Worm (Caenorhabditis elegans) whole organism, L3 larva: ENCODE results near the gene eelo-1.

Source experiments
- R02D3.7 ChIP-seq: fragments of 150-350 bp; optimal IDR thresholded peaks from 2 replicates; lab custom pipeline; 2014; ENCODE audit warnings: missing biosample characterization, missing genetic modification characterization
- ZK546.5 ChIP-seq: sonication (generic microtip); optimal IDR thresholded peaks from 2 replicates; lab custom pipeline; 2017; ENCODE audit warnings: missing biosample characterization, missing genetic modification characterization
- aly-2 ChIP-seq: fragments of 150-350 bp; optimal IDR thresholded peaks from 2 replicates; lab custom pipeline; 2014; ENCODE audit warnings: missing biosample characterization, missing genetic modification characterization
- ama-1 ChIP-seq: fragments of 150-350 bp; optimal IDR thresholded peaks from 2 replicates; lab custom pipeline; 2018
- ceh-16 ChIP-seq: sonication (generic microtip); optimal IDR thresholded peaks from 2 replicates; lab custom pipeline; 2017; ENCODE audit warnings: missing biosample characterization, missing genetic modification characterization
- ceh-82 ChIP-seq: fragments of 150-350 bp; optimal IDR thresholded peaks from 2 replicates; lab custom pipeline; 2014; ENCODE audit warnings: missing biosample characterization, missing genetic modification characterization
- daf-12 ChIP-seq: fragments of 150-350 bp; optimal IDR thresholded peaks from 2 replicates; lab custom pipeline; 2014; ENCODE audit warnings: missing biosample characterization, missing genetic modification reagents, missing genetic modification characterization
- egl-5 ChIP-seq: fragments of 150-350 bp; optimal IDR thresholded peaks from 2 replicates; lab custom pipeline; 2017; ENCODE audit warnings: missing biosample characterization, missing genetic modification reagents, missing genetic modification characterization, inconsistent platforms
- elt-1 ChIP-seq: fragments of 150-350 bp; optimal IDR thresholded peaks from 2 replicates; lab custom pipeline; 2014; ENCODE audit warnings: missing biosample characterization, missing genetic modification characterization
- elt-2 ChIP-seq: sonication (generic microtip); optimal IDR thresholded peaks from 2 replicates; lab custom pipeline; 2016; ENCODE audit warnings: missing genetic modification reagents, mild to moderate bottlenecking, missing genetic modification characterization, missing compliant biosample characterization
- elt-3 ChIP-seq, 3 experiments: fragments of 150-350 bp in 1 of 3; sonication (generic microtip) in 2 of 3; optimal IDR thresholded peaks; 2 replicates in 2 of 3; 4 replicates in 1 of 3; lab custom pipeline; 2014 to 2017; ENCODE audit warnings: missing biosample characterization in 3 of 3, missing genetic modification characterization in 3 of 3
- eor-1 ChIP-seq, 2 experiments: fragments of 150-350 bp; optimal IDR thresholded peaks; 2 replicates each; lab custom pipeline; 2014 to 2018; ENCODE audit warnings: missing biosample characterization in 2 of 2, missing genetic modification characterization in 2 of 2
- hmg-11 ChIP-seq: sonication (generic microtip); optimal IDR thresholded peaks from 2 replicates; lab custom pipeline; 2016; ENCODE audit warnings: missing genetic modification characterization, missing compliant biosample characterization
- jun-1 ChIP-seq: fragments of 150-350 bp; optimal IDR thresholded peaks from 2 replicates; lab custom pipeline; 2014; ENCODE audit warnings: missing biosample characterization, missing genetic modification reagents, missing genetic modification characterization
- lin-15B ChIP-seq: fragments of 150-350 bp; optimal IDR thresholded peaks from 2 replicates; lab custom pipeline; 2014; ENCODE audit warnings: missing biosample characterization, missing genetic modification characterization
- lin-39 ChIP-seq: fragments of 150-350 bp; optimal IDR thresholded peaks from 2 replicates; lab custom pipeline; 2018; ENCODE audit warnings: missing biosample characterization, missing genetic modification reagents, missing genetic modification characterization
- lsy-12 ChIP-seq: sonication (generic microtip); optimal IDR thresholded peaks from 2 replicates; lab custom pipeline; 2016; ENCODE audit warnings: mild to moderate bottlenecking, missing genetic modification characterization, missing compliant biosample characterization
- mdl-1 ChIP-seq: fragments of 150-350 bp; optimal IDR thresholded peaks from 2 replicates; lab custom pipeline; 2014; ENCODE audit warnings: missing biosample characterization, missing genetic modification characterization
- mml-1 ChIP-seq: fragments of 150-350 bp; sonication (generic microtip); optimal IDR thresholded peaks from 3 replicates; lab custom pipeline; 2014; ENCODE audit warnings: missing biosample characterization, missing genetic modification characterization
- nfya-1 ChIP-seq: sonication (generic microtip); optimal IDR thresholded peaks from 2 replicates; lab custom pipeline; 2017; ENCODE audit warnings: missing genetic modification characterization, mild to moderate bottlenecking, missing compliant biosample characterization, antibody characterized with exemption, moderate library complexity; ENCODE audit not compliant: insufficient read depth
- nhr-11 ChIP-seq: fragments of 150-350 bp; optimal IDR thresholded peaks from 2 replicates; lab custom pipeline; 2014; ENCODE audit warnings: missing biosample characterization, missing genetic modification characterization
- nhr-12 ChIP-seq: fragments of 150-350 bp; optimal IDR thresholded peaks from 2 replicates; lab custom pipeline; 2014; ENCODE audit warnings: missing biosample characterization, missing genetic modification characterization
- nhr-23 ChIP-seq: fragments of 150-350 bp; optimal IDR thresholded peaks from 2 replicates; lab custom pipeline; 2014; ENCODE audit warnings: missing biosample characterization, missing genetic modification reagents, missing genetic modification characterization
- nhr-237 ChIP-seq: fragments of 150-350 bp; optimal IDR thresholded peaks from 2 replicates; lab custom pipeline; 2014; ENCODE audit warnings: missing biosample characterization, missing genetic modification characterization
- nhr-25 ChIP-seq: sonication (generic microtip); optimal IDR thresholded peaks from 2 replicates; lab custom pipeline; 2017; ENCODE audit warnings: missing biosample characterization, missing genetic modification characterization
- nhr-28 ChIP-seq: fragments of 150-350 bp; optimal IDR thresholded peaks from 2 replicates; lab custom pipeline; 2014; ENCODE audit warnings: missing biosample characterization, missing genetic modification characterization
- nhr-43 ChIP-seq: sonication (generic microtip); optimal IDR thresholded peaks from 2 replicates; lab custom pipeline; 2016; ENCODE audit warnings: mild to moderate bottlenecking, missing genetic modification characterization, missing compliant biosample characterization; ENCODE audit not compliant: poor library complexity, severe bottlenecking
- nhr-77 ChIP-seq: fragments of 150-350 bp; optimal IDR thresholded peaks from 2 replicates; lab custom pipeline; 2014; ENCODE audit warnings: missing biosample characterization, missing genetic modification characterization
- pha-4 ChIP-seq: fragments of 150-350 bp; optimal IDR thresholded peaks from 2 replicates; lab custom pipeline; 2014; ENCODE audit warnings: missing biosample characterization, missing genetic modification reagents, missing genetic modification characterization
- pqm-1 ChIP-seq: fragments of 150-350 bp; optimal IDR thresholded peaks from 2 replicates; lab custom pipeline; 2017; ENCODE audit warnings: missing biosample characterization, missing genetic modification characterization, inconsistent platforms
- sea-2 ChIP-seq: fragments of 150-350 bp; sonication (generic microtip); optimal IDR thresholded peaks from 4 replicates; lab custom pipeline; 2014; ENCODE audit warnings: missing biosample characterization, missing genetic modification reagents, missing genetic modification characterization
- skn-1 ChIP-seq: fragments of 150-350 bp; optimal IDR thresholded peaks from 2 replicates; lab custom pipeline; 2014; ENCODE audit warnings: missing biosample characterization, missing genetic modification characterization
- snpc-4 ChIP-seq: fragments of 150-350 bp; optimal IDR thresholded peaks from 2 replicates; lab custom pipeline; 2014; ENCODE audit warnings: missing biosample characterization, missing genetic modification characterization
- tbx-2 ChIP-seq: sonication (generic microtip); optimal IDR thresholded peaks from 2 replicates; lab custom pipeline; 2016; ENCODE audit warnings: mild to moderate bottlenecking, missing genetic modification characterization, missing compliant biosample characterization
- unc-39 ChIP-seq: sonication (generic microtip); optimal IDR thresholded peaks from 4 replicates; lab custom pipeline; 2017; ENCODE audit warnings: missing biosample characterization, missing genetic modification characterization
- ztf-11 ChIP-seq: fragments of 150-350 bp; optimal IDR thresholded peaks from 2 replicates; lab custom pipeline; 2014; ENCODE audit warnings: missing biosample characterization, missing genetic modification characterization
- ztf-4 ChIP-seq: fragments of 150-350 bp; optimal IDR thresholded peaks from 2 replicates; lab custom pipeline; 2014; ENCODE audit warnings: missing biosample characterization, missing genetic modification characterization

Gene eelo-1

DNA sequence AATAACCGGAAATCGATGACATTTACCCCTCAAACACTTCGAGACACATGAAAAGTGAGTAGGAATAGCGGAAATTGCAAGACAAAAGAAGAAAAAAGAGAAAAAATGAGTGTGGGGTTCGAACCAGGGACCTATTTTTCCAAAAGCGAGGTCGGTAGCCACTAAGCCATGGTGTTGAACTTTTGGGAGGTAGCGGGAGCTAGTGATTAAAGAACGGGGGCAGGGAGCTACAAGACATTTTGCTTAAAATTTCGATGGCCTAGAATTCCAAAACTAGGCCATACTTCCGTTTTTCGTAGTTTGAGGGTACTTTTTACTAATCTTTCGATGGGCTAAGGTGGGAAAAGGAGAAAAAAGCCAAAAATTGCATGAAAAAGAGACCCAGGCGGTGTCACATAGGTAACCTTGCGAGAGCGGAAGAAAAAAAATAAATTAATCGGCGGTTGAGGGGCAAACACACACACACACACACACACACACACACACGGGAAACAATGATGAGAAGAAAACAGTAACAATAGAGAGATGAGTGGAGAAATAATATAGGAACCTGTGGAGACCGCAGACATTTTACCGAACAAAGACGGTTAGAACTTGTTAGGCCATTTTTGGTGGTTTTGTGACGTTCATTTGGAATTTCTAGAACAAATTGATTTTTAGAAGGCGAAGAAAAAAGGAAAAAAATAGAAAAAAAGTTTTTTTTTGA lies 43.3 kb upstream of the eelo-1 start:
- TF ChIP-seq lsy-12 (peak; percentile 58), nhr-25 (peak; percentile 5), skn-1 (tag; lab: Kevin White, UChicago) (no peak), nhr-28 (no peak), daf-12 (tag; lab: Kevin White, UChicago) (no peak), elt-3 (tag; optimal IDR thresholded peaks at IDR 0.05; lab: Kevin White, UChicago) (no peak), snpc-4 (tag; lab: Kevin White, UChicago) (no peak), nhr-12 (tag; lab: Kevin White, UChicago) (no peak), mdl-1 (tag; lab: Kevin White, UChicago) (no peak), elt-2 (tag; lab: Kevin White, UChicago) (peak; percentile 17), lin-39 (tag; lab: Kevin White, UChicago) (peak; percentile 23), ztf-4 (tag; lab: Kevin White, UChicago) (no peak), aly-2 (tag; lab: Kevin White, UChicago) (no peak), eor-1 (tag; optimal IDR thresholded peaks at IDR 0.05; lab: Kevin White, UChicago) (no peak), jun-1 (tag; lab: Kevin White, UChicago) (no peak), egl-5 (no peak), ceh-82 (tag; lab: Kevin White, UChicago) (no peak), sea-2 (no peak), pqm-1 (tag; lab: Kevin White, UChicago) (no peak), ceh-16 (tag; lab: Kevin White, UChicago) (no peak), nhr-43 (peak; percentile 68), R02D3.7 (tag; lab: Kevin White, UChicago) (no peak), ama-1 (lab: Kevin White, UChicago) (no peak), pha-4 (tag; lab: Kevin White, UChicago) (peak; percentile 22), nhr-11 (tag; lab: Kevin White, UChicago) (no peak), nhr-237 (no peak), nhr-77 (tag; lab: Kevin White, UChicago) (no peak), mml-1 (tag; lab: Kevin White, UChicago) (no peak), nhr-23 (tag; lab: Kevin White, UChicago) (no peak), elt-1 (tag; lab: Kevin White, UChicago) (no peak), tbx-2 (tag; lab: Kevin White, UChicago) (peak; percentile 19)
- TF ChIP-seq, all 47 proteins: peak for 7

- TF ChIP-seq elt-2 (tag; lab: Kevin White, UChicago): no peak
- TF ChIP-seq daf-12 (tag; lab: Kevin White, UChicago): no peak
- TF ChIP-seq hmg-11 (tag; lab: Kevin White, UChicago): peak; percentile 23
- no peak for TF ChIP-seq elt-3 (tag; optimal IDR thresholded peaks at IDR 0.05; lab: Kevin White, UChicago)
- TF ChIP-seq nhr-23 (tag; lab: Kevin White, UChicago): peak; percentile 8
- no peak for TF ChIP-seq ZK546.5 (tag; lab: Kevin White, UChicago)
- no peak for TF ChIP-seq R02D3.7 (tag; lab: Kevin White, UChicago)
- peak in 1 of 2 experiments; percentile 16 for TF ChIP-seq eor-1 (tag; optimal IDR thresholded peaks at IDR 0.05; lab: Kevin White, UChicago)
- peak; percentile 33 for TF ChIP-seq nhr-43
- no peak for TF ChIP-seq mdl-1 (tag; lab: Kevin White, UChicago)
- no peak for TF ChIP-seq unc-39
- TF ChIP-seq tbx-2 (tag; lab: Kevin White, UChicago): peak; percentile 18
- no peak for TF ChIP-seq ztf-11 (tag; lab: Kevin White, UChicago)
These were observed 42.4 kb upstream of the eelo-1 start, which contains the start of gene sms-3 for ce11 chrIII:1600670-1601194. Gene sms-3, minus strand, starts transcription at chrIII:1601144.

ce11 chrIII:1598927-1599326 lies 40.6 kb upstream of the eelo-1 start:
- no peak for TF ChIP-seq mdl-1 (tag; lab: Kevin White, UChicago)
- TF ChIP-seq lin-15B: peak; percentile 47
- TF ChIP-seq skn-1 (tag; lab: Kevin White, UChicago): no peak

ce11 chrIII:1591681-1592080 lies 33.4 kb upstream of the eelo-1 start:
- TF ChIP-seq daf-12 (tag; lab: Kevin White, UChicago) (no peak), hmg-11 (tag; lab: Kevin White, UChicago) (peak; percentile 90), lin-39 (tag; lab: Kevin White, UChicago) (peak; percentile 44), ztf-4 (tag; lab: Kevin White, UChicago) (no peak), nfya-1 (peak; percentile 75), lin-15B (peak; percentile 34), egl-5 (peak; percentile 18)
